Worm (Caenorhabditis elegans): ENCODE results near the gene F54C9.11.

F54C9.11 gene

ce11 chrII:8610585-8610984 is 25.7 kb upstream of the F54C9.11 start:
- TF ChIP-seq lin-54 (GFP tag; optimal IDR thresholded peaks at IDR 0.05) (no peak), Y79H2A.3 (GFP tag; conservative IDR thresholded peaks at IDR 0.05) (no peak), C06A6.2 (GFP tag; conservative IDR thresholded peaks at IDR 0.05) (no peak), B0035.1 (tag; optimal IDR thresholded peaks at IDR 0.05) (no peak), lag-1 (GFP tag; IDR thresholded peaks at IDR 0.05) (no peak), rcor-1 (GFP tag; IDR thresholded peaks at IDR 0.05) (no peak)

ce11 chrII:8610085-8610484 is 25.2 kb upstream of the F54C9.11 start, which contains the start of gene F28C6.9:
Gene F28C6.9, minus strand, starts transcription at chrII:8610185.
- TF ChIP-seq pbrm-1 (GFP tag; IDR thresholded peaks at IDR 0.05) (no peak), akir-1 (GFP tag; optimal IDR thresholded peaks at IDR 0.05) (no peak), egrh-3 (GFP tag; IDR thresholded peaks at IDR 0.05) (no peak), nhr-179 (tag; optimal IDR thresholded peaks at IDR 0.05) (no peak), hlh-26 (GFP tag; conservative IDR thresholded peaks at IDR 0.05) (no peak), ztf-25 (GFP tag; IDR thresholded peaks at IDR 0.05) (no peak), B0336.3 (GFP tag; IDR thresholded peaks at IDR 0.05) (no peak), zfh-2 (GFP tag; conservative IDR thresholded peaks at IDR 0.05) (no peak), mcd-1 (GFP tag; IDR thresholded peaks at IDR 0.05) (no peak), ZK185.1 (tag; optimal IDR thresholded peaks at IDR 0.05; ENCODE audit: poor library complexity, severe bottlenecking) (no peak), aptf-2 (GFP tag; conservative IDR thresholded peaks at IDR 0.05) (no peak), Y79H2A.3 (GFP tag; conservative IDR thresholded peaks at IDR 0.05) (no peak), ceh-58 (GFP tag; IDR thresholded peaks at IDR 0.05) (no peak), snpc-1.1 (tag; optimal IDR thresholded peaks at IDR 0.05; ENCODE audit: insufficient read depth) (no peak)

ce11 chrII:8607662-8608061 is 22.8 kb upstream of the F54C9.11 start, which contains the start of gene F28C6.10:
Gene F28C6.10, plus strand, starts transcription at chrII:8607962.
- TF ChIP-seq somi-1 (GFP tag; optimal IDR thresholded peaks at IDR 0.05) = no peak
- peak; percentile 28 for TF ChIP-seq him-1 (tag; optimal IDR thresholded peaks at IDR 0.05)
- no peak for TF ChIP-seq ceh-40 (GFP tag; IDR thresholded peaks at IDR 0.05)
- no peak for TF ChIP-seq F39B2.1 (GFP tag; IDR thresholded peaks at IDR 0.05)
- TF ChIP-seq sptf-2 (GFP tag; optimal IDR thresholded peaks at IDR 0.05) = no peak
- no peak for TF ChIP-seq B0035.1 (tag; optimal IDR thresholded peaks at IDR 0.05)
- no peak for TF ChIP-seq let-607 (tag; optimal IDR thresholded peaks at IDR 0.05)

- TF ChIP-seq Y95B8A.8 (GFP tag; IDR thresholded peaks at IDR 0.05) (no peak), F22D6.2 (tag; optimal IDR thresholded peaks at IDR 0.05) (no peak), unc-62 (GFP tag; optimal IDR thresholded peaks at IDR 0.05) (no peak), F49E8.2 (tag; optimal IDR thresholded peaks at IDR 0.05; ENCODE audit: insufficient read depth) (peak; percentile 16), cebp-1 (GFP tag; IDR thresholded peaks at IDR 0.05) (no peak), cebp-1 (tag; optimal IDR thresholded peaks at IDR 0.05) (no peak), mxl-1 (tag; optimal IDR thresholded peaks at IDR 0.05) (no peak), nfyb-1 (GFP tag; IDR thresholded peaks at IDR 0.05) (no peak), aptf-3 (GFP tag; IDR thresholded peaks at IDR 0.05) (no peak)
Measured at ce11 chrII:8606549-8606948, 21.7 kb upstream of the F54C9.11 start, which contains the start of gene F28C6.8. Gene F28C6.8, plus strand, starts transcription at chrII:8606849.

Data from whole organism, young adult.